Worm (Caenorhabditis elegans) whole organism, mixed stage, embryonic: ENCODE data around the gene srh-139.

Experiments
- M03D4.4 ChIP-seq: sonication (generic microtip); optimal IDR thresholded peaks from 2 replicates; lab custom pipeline; 2017; ENCODE audit warnings: mild to moderate bottlenecking, missing genetic modification characterization, missing compliant biosample characterization
- bed-3 ChIP-seq: fragments of 200-800 bp; sonication (Bioruptor generic); optimal IDR thresholded peaks from 3 replicates; lab custom pipeline; 2018; ENCODE audit warnings: mild to moderate bottlenecking, missing genetic modification characterization, moderate library complexity, missing compliant biosample characterization
- blmp-1 ChIP-seq: fragments of 150-350 bp; optimal IDR thresholded peaks from 2 replicates; lab custom pipeline; 2014; ENCODE audit warnings: missing biosample characterization, missing genetic modification characterization
- ceh-43 ChIP-seq: fragments of 200-800 bp; sonication (Bioruptor generic); optimal IDR thresholded peaks from 2 replicates; lab custom pipeline; 2018; ENCODE audit warnings: mild to moderate bottlenecking, missing genetic modification characterization, moderate library complexity, missing compliant biosample characterization
- ceh-83 ChIP-seq: fragments of 200-800 bp; sonication (Bioruptor generic); optimal IDR thresholded peaks from 2 replicates; lab custom pipeline; 2018; ENCODE audit warnings: mild to moderate bottlenecking, missing genetic modification characterization, missing compliant biosample characterization
- ces-1 ChIP-seq: fragments of 150-350 bp; optimal IDR thresholded peaks from 2 replicates; lab custom pipeline; 2014; ENCODE audit warnings: missing biosample characterization, missing genetic modification reagents, missing genetic modification characterization
- cnd-1 ChIP-seq: fragments of 200-800 bp; sonication (Bioruptor generic); optimal IDR thresholded peaks from 2 replicates; lab custom pipeline; 2018; ENCODE audit warnings: mild to moderate bottlenecking, missing genetic modification characterization, missing compliant biosample characterization
- drap-1 ChIP-seq: fragments of 200-800 bp; sonication (Bioruptor generic); optimal IDR thresholded peaks from 3 replicates; lab custom pipeline; 2018; ENCODE audit warnings: mild to moderate bottlenecking, missing genetic modification characterization, missing compliant biosample characterization
- elt-1 ChIP-seq: sonication (generic microtip); optimal IDR thresholded peaks from 2 replicates; lab custom pipeline; 2017; ENCODE audit warnings: missing genetic modification characterization, mild to moderate bottlenecking, missing compliant biosample characterization, antibody characterized with exemption, moderate library complexity, borderline replicate concordance; ENCODE audit not compliant: insufficient read depth
- elt-3 ChIP-seq: fragments of 150-350 bp; optimal IDR thresholded peaks from 2 replicates; lab custom pipeline; 2014; ENCODE audit warnings: missing biosample characterization, missing genetic modification characterization
- flh-1 ChIP-seq: fragments of 200-800 bp; sonication (Bioruptor generic); optimal IDR thresholded peaks from 2 replicates; lab custom pipeline; 2018; ENCODE audit warnings: mild to moderate bottlenecking, missing genetic modification characterization, moderate library complexity, missing compliant biosample characterization
- hlh-1 ChIP-seq: fragments of 150-350 bp; optimal IDR thresholded peaks from 2 replicates; lab custom pipeline; 2014; ENCODE audit warnings: missing biosample characterization, missing genetic modification reagents, missing genetic modification characterization
- lin-32 ChIP-seq: fragments of 200-800 bp; sonication (Bioruptor generic); optimal IDR thresholded peaks from 2 replicates; lab custom pipeline; 2018; ENCODE audit warnings: mild to moderate bottlenecking, missing genetic modification characterization, missing compliant biosample characterization
- lsy-2 ChIP-seq: fragments of 150-350 bp; optimal IDR thresholded peaks from 2 replicates; lab custom pipeline; 2014; ENCODE audit warnings: missing biosample characterization, missing genetic modification characterization
- mab-5 ChIP-seq: fragments of 150-350 bp; optimal IDR thresholded peaks from 2 replicates; lab custom pipeline; 2014; ENCODE audit warnings: missing biosample characterization, missing genetic modification characterization
- mep-1 ChIP-seq: fragments of 150-350 bp; optimal IDR thresholded peaks from 2 replicates; lab custom pipeline; 2017; ENCODE audit warnings: missing biosample characterization, missing genetic modification reagents, missing genetic modification characterization, inconsistent platforms
- nhr-12 ChIP-seq: fragments of 150-350 bp; optimal IDR thresholded peaks from 2 replicates; lab custom pipeline; 2014; ENCODE audit warnings: missing biosample characterization, missing genetic modification characterization
- nhr-2 ChIP-seq: fragments of 150-350 bp; optimal IDR thresholded peaks from 2 replicates; lab custom pipeline; 2014; ENCODE audit warnings: missing biosample characterization, missing genetic modification characterization
- nhr-237 ChIP-seq: fragments of 150-350 bp; optimal IDR thresholded peaks from 2 replicates; lab custom pipeline; 2014; ENCODE audit warnings: missing biosample characterization, missing genetic modification characterization
- nhr-28 ChIP-seq: fragments of 150-350 bp; optimal IDR thresholded peaks from 2 replicates; lab custom pipeline; 2014; ENCODE audit warnings: missing biosample characterization, missing genetic modification characterization
- nhr-76 ChIP-seq: sonication (generic microtip); optimal IDR thresholded peaks from 2 replicates; lab custom pipeline; 2017; ENCODE audit warnings: missing biosample characterization, missing genetic modification characterization
- pha-4 ChIP-seq: fragments of 150-350 bp; optimal IDR thresholded peaks from 2 replicates; lab custom pipeline; 2018; ENCODE audit warnings: missing biosample characterization, missing genetic modification reagents, missing genetic modification characterization
- sem-2 ChIP-seq: fragments of 200-800 bp; sonication (Bioruptor generic); optimal IDR thresholded peaks from 2 replicates; lab custom pipeline; 2018; ENCODE audit warnings: mild to moderate bottlenecking, missing genetic modification characterization, missing compliant biosample characterization
- snpc-4 ChIP-seq: fragments of 150-350 bp; optimal IDR thresholded peaks from 2 replicates; lab custom pipeline; 2014; ENCODE audit warnings: missing biosample characterization, missing genetic modification characterization
- sptf-1 ChIP-seq: sonication (generic microtip); optimal IDR thresholded peaks from 2 replicates; lab custom pipeline; 2017; ENCODE audit warnings: mild to moderate bottlenecking, missing genetic modification characterization, moderate library complexity, missing compliant biosample characterization
- tbx-8 ChIP-seq: fragments of 200-800 bp; sonication (Bioruptor generic); optimal IDR thresholded peaks from 2 replicates; lab custom pipeline; 2018; ENCODE audit warnings: mild to moderate bottlenecking, missing genetic modification characterization, moderate library complexity, missing compliant biosample characterization
- unc-120 ChIP-seq: sonication (generic microtip); optimal IDR thresholded peaks from 2 replicates; lab custom pipeline; 2017; ENCODE audit warnings: missing genetic modification characterization, missing compliant biosample characterization; ENCODE audit not compliant: poor library complexity, severe bottlenecking
- unc-39 ChIP-seq: fragments of 150-350 bp; optimal IDR thresholded peaks from 2 replicates; lab custom pipeline; 2014; ENCODE audit warnings: missing biosample characterization, missing genetic modification characterization
- unc-62 ChIP-seq: fragments of 150-350 bp; optimal IDR thresholded peaks from 2 replicates; lab custom pipeline; 2014; ENCODE audit warnings: missing biosample characterization, missing genetic modification reagents, missing genetic modification characterization
- zip-8 ChIP-seq: fragments of 150-350 bp; optimal IDR thresholded peaks from 2 replicates; lab custom pipeline; 2014; ENCODE audit warnings: missing biosample characterization, missing genetic modification characterization
- ztf-11 ChIP-seq: fragments of 150-350 bp; optimal IDR thresholded peaks from 2 replicates; lab custom pipeline; 2014; ENCODE audit warnings: missing biosample characterization, missing genetic modification characterization

Gene srh-139

ce11 chrV:16483681-16484080 lies at the start of gene srh-139:
srh-139 (plus strand) TSS chrV:16483981.
- no peak for TF ChIP-seq ces-1
- TF ChIP-seq elt-3 = no peak
- no peak for TF ChIP-seq ceh-83 (GFP tag; lab: Kevin White, UChicago)
- TF ChIP-seq unc-120 (tag; lab: Kevin White, UChicago) = no peak
- TF ChIP-seq sptf-1 (tag; lab: Kevin White, UChicago) = no peak
- TF ChIP-seq nhr-12 (tag; lab: Kevin White, UChicago) = no peak
- no peak for TF ChIP-seq drap-1 (GFP tag; lab: Kevin White, UChicago)
- no peak for TF ChIP-seq zip-8 (tag; lab: Kevin White, UChicago)
- TF ChIP-seq sem-2 (GFP tag; lab: Kevin White, UChicago) = no peak
- no peak for TF ChIP-seq lin-32 (GFP tag; lab: Kevin White, UChicago)
- no peak for TF ChIP-seq ztf-11
- TF ChIP-seq elt-1 (tag; lab: Kevin White, UChicago) = no peak
- TF ChIP-seq tbx-8 (GFP tag; lab: Kevin White, UChicago) = no peak
- TF ChIP-seq nhr-2 (tag; lab: Kevin White, UChicago) = no peak
- TF ChIP-seq blmp-1 (tag; lab: Kevin White, UChicago) = no peak
- no peak for TF ChIP-seq mab-5 (tag; lab: Kevin White, UChicago)
- TF ChIP-seq M03D4.4 = no peak
- TF ChIP-seq nhr-237 = no peak
- TF ChIP-seq pha-4 = no peak
- TF ChIP-seq ceh-43 (GFP tag; lab: Kevin White, UChicago) = no peak

- TF ChIP-seq lsy-2 (tag; lab: Kevin White, UChicago) = no peak
- TF ChIP-seq nhr-28 (tag; lab: Kevin White, UChicago) = no peak
- no peak for TF ChIP-seq pha-4
- TF ChIP-seq ces-1 = no peak
- TF ChIP-seq snpc-4 = no peak
- no peak for TF ChIP-seq tbx-8 (GFP tag; lab: Kevin White, UChicago)
- TF ChIP-seq unc-120 (tag; lab: Kevin White, UChicago) = no peak
- no peak for TF ChIP-seq sptf-1 (tag; lab: Kevin White, UChicago)
- no peak for TF ChIP-seq ceh-83 (GFP tag; lab: Kevin White, UChicago)
- no peak for TF ChIP-seq lin-32 (GFP tag; lab: Kevin White, UChicago)
- no peak for TF ChIP-seq blmp-1 (tag; lab: Kevin White, UChicago)
- TF ChIP-seq elt-1 (tag; lab: Kevin White, UChicago) = no peak
- TF ChIP-seq nhr-76 (tag; lab: Kevin White, UChicago) = no peak
- no peak for TF ChIP-seq M03D4.4
- no peak for TF ChIP-seq hlh-1 (tag; lab: Kevin White, UChicago)
- TF ChIP-seq bed-3 (GFP tag; lab: Kevin White, UChicago) = no peak
- TF ChIP-seq, all 35 proteins: peak for 0
These were observed 48.3 kb upstream of the srh-139 start, which contains the start of the genes F26D2.13 and F26D2.14 for ce11 chrV:16435510-16435909. F26D2.13 (minus strand) TSS chrV:16435610. F26D2.14 (plus strand) TSS chrV:16435855.

ce11 chrV:16437546-16437945 lies 46.2 kb upstream of the srh-139 start, which contains the start of gene F26D2.15:
F26D2.15 (plus strand) TSS chrV:16437846.
- TF ChIP-seq lin-32 (GFP tag; lab: Kevin White, UChicago) = no peak
- TF ChIP-seq snpc-4 = no peak
- no peak for TF ChIP-seq M03D4.4
- no peak for TF ChIP-seq cnd-1 (tag; lab: Kevin White, UChicago)
- no peak for TF ChIP-seq mep-1
- TF ChIP-seq nhr-76 (tag; lab: Kevin White, UChicago) = no peak
- TF ChIP-seq pha-4 = no peak
- TF ChIP-seq nhr-237 = no peak
- TF ChIP-seq unc-39 = no peak
- no peak for TF ChIP-seq unc-120 (tag; lab: Kevin White, UChicago)
- TF ChIP-seq elt-1 (tag; lab: Kevin White, UChicago) = no peak
- TF ChIP-seq, all 35 proteins: peak for 0

- TF ChIP-seq unc-120 (tag; lab: Kevin White, UChicago) = no peak
- no peak for TF ChIP-seq nhr-28 (tag; lab: Kevin White, UChicago)
- TF ChIP-seq snpc-4 = no peak
- no peak for TF ChIP-seq mep-1
- no peak for TF ChIP-seq zip-8 (tag; lab: Kevin White, UChicago)
- no peak for TF ChIP-seq blmp-1 (tag; lab: Kevin White, UChicago)
- TF ChIP-seq ztf-11 = no peak
- no peak for TF ChIP-seq flh-1 (GFP tag; lab: Kevin White, UChicago)
- TF ChIP-seq nhr-76 (tag; lab: Kevin White, UChicago) = no peak
- TF ChIP-seq bed-3 (GFP tag; lab: Kevin White, UChicago) = no peak
- no peak for TF ChIP-seq hlh-1 (tag; lab: Kevin White, UChicago)
- TF ChIP-seq unc-62 (GFP tag; lab: Kevin White, UChicago) = no peak
These were observed 40.2 kb upstream of the srh-139 start, which contains the start of gene srh-141 for ce11 chrV:16443626-16444025. srh-141 (plus strand) TSS chrV:16443926.
